Worm (Caenorhabditis elegans) whole organism, L1 larva: Measurements from ENCODE around the gene C08E8.10.

Experiments used
- ceh-82 ChIP-seq, 3 experiments: fragments of 150-350 bp in 1 of 3; sonication (generic microtip) in 2 of 3; optimal IDR thresholded peaks; 2 replicates each; lab custom pipeline; 2014 to 2017; ENCODE audit warnings: missing biosample characterization in 3 of 3, missing genetic modification characterization in 3 of 3
- efl-1 ChIP-seq, 4 experiments: fragments of 150-350 bp; optimal IDR thresholded peaks in 3 of 4; peaks in 1 of 4; 1 replicate in 1 of 4; 2 replicates in 3 of 4; lab custom pipeline; 2014; ENCODE audit warnings: missing biosample characterization in 2 of 4, missing genetic modification characterization in 2 of 4, missing genetic modification reagents in 2 of 4
- fkh-4 ChIP-seq: sonication (generic microtip); optimal IDR thresholded peaks from 2 replicates; lab custom pipeline; 2016; ENCODE audit warnings: missing compliant biosample characterization, missing genetic modification characterization, borderline replicate concordance
- nhr-12 ChIP-seq: sonication (generic microtip); optimal IDR thresholded peaks from 2 replicates; lab custom pipeline; 2017; ENCODE audit warnings: missing biosample characterization, missing genetic modification characterization
- nhr-76 ChIP-seq: sonication (generic microtip); optimal IDR thresholded peaks from 2 replicates; lab custom pipeline; 2017; ENCODE audit warnings: missing biosample characterization, missing genetic modification characterization
- nhr-85 ChIP-seq: sonication (generic microtip); peaks from one replicate; lab custom pipeline; 2016; ENCODE audit warnings: missing genetic modification characterization, inconsistent platforms, missing compliant biosample characterization
- snpc-4 ChIP-seq: fragments of 150-350 bp; optimal IDR thresholded peaks from 2 replicates; lab custom pipeline; 2014; ENCODE audit warnings: missing biosample characterization, missing genetic modification characterization
- sox-4 ChIP-seq: sonication (generic microtip); optimal IDR thresholded peaks from 2 replicates; lab custom pipeline; 2016; ENCODE audit warnings: missing genetic modification characterization, missing compliant biosample characterization
- unc-62 ChIP-seq: fragments of 150-350 bp; optimal IDR thresholded peaks from 2 replicates; lab custom pipeline; 2014; ENCODE audit warnings: missing biosample characterization, missing genetic modification reagents, missing genetic modification characterization
- ztf-4 ChIP-seq: fragments of 150-350 bp; optimal IDR thresholded peaks from 2 replicates; lab custom pipeline; 2014; ENCODE audit warnings: missing biosample characterization, missing genetic modification characterization

- no peak for TF ChIP-seq ztf-4
- TF ChIP-seq nhr-76 (tag; lab: Kevin White, UChicago), result no peak
- no peak for TF ChIP-seq fkh-4 (tag; lab: Kevin White, UChicago)
- TF ChIP-seq efl-1 (optimal IDR thresholded peaks at IDR 0.05; lab: Kevin White, UChicago), result no peak
- TF ChIP-seq efl-1 (GFP tag; optimal IDR thresholded peaks at IDR 0.05 in 1 of 2; lab: Kevin White, UChicago), result no peak
- no peak for TF ChIP-seq sox-4 (tag; lab: Kevin White, UChicago)
- no peak for TF ChIP-seq ceh-82 (tag; optimal IDR thresholded peaks at IDR 0.05; lab: Kevin White, UChicago)
- no peak for TF ChIP-seq snpc-4
- no peak for TF ChIP-seq nhr-85 (tag; lab: Kevin White, UChicago)
- TF ChIP-seq unc-62 (GFP tag; lab: Kevin White, UChicago), result no peak
- no peak for TF ChIP-seq nhr-12 (tag; lab: Kevin White, UChicago)
Observed at ce11 chrV:18375551-18375950, 35.8 kb upstream of the C08E8.10 start.
